Fruit fly (Drosophila melanogaster) whole organism, wandering third instar larva: ENCODE measurements around the gene CG34253.

ENCODE experiments used
- Abd-B ChIP-seq: fragments of >200 bp; optimal IDR thresholded peaks from 2 replicates; lab custom pipeline; 2017; ENCODE audit warnings: missing biosample characterization, missing genetic modification characterization
- CG32264 ChIP-seq: fragments of 200-800 bp; sonication (Bioruptor generic); optimal IDR thresholded peaks from 2 replicates; lab custom pipeline; 2016; ENCODE audit warnings: missing biosample characterization, missing genetic modification characterization
- CG9705 ChIP-seq: fragments of 200-800 bp; sonication (Bioruptor generic); optimal IDR thresholded peaks from 2 replicates; lab custom pipeline; 2018; ENCODE audit warnings: missing biosample characterization, mild to moderate bottlenecking, missing genetic modification characterization
- CrebA ChIP-seq: fragments of 200-800 bp; sonication (Bioruptor generic); optimal IDR thresholded peaks from 2 replicates; lab custom pipeline; 2016; ENCODE audit warnings: missing biosample characterization, mild to moderate bottlenecking, missing genetic modification characterization, borderline replicate concordance
- Dfd ChIP-seq: fragments of >200 bp; optimal IDR thresholded peaks from 2 replicates; lab custom pipeline; 2017; ENCODE audit warnings: missing biosample characterization, missing genetic modification characterization
- Dif ChIP-seq: fragments of 200-275, 200-300 bp; sonication (Bioruptor generic); optimal IDR thresholded peaks from 2 replicates; lab custom pipeline; 2018; ENCODE audit warnings: missing biosample characterization, missing genetic modification characterization; ENCODE audit not compliant: partially characterized antibody
- GATAd ChIP-seq: sonication (Bioruptor generic); optimal IDR thresholded peaks from 2 replicates; lab custom pipeline; 2016; ENCODE audit warnings: missing biosample characterization, missing genetic modification characterization
- HLH106 ChIP-seq: fragments of 200-800 bp; optimal IDR thresholded peaks from 3 replicates; lab custom pipeline; 2019; ENCODE audit warnings: missing biosample characterization, mild to moderate bottlenecking, missing genetic modification characterization, moderate library complexity
- Hnf4 ChIP-seq: fragments of 200-800 bp; sonication (Bioruptor generic); optimal IDR thresholded peaks from 2 replicates; lab custom pipeline; 2016; ENCODE audit warnings: missing biosample characterization, mild to moderate bottlenecking, missing genetic modification characterization
- Hr78 ChIP-seq: fragments of >200 bp; optimal IDR thresholded peaks from 2 replicates; lab custom pipeline; 2017; ENCODE audit warnings: missing biosample characterization, missing genetic modification characterization
- Hr83 ChIP-seq: fragments of 200-300 bp; sonication (Bioruptor generic); optimal IDR thresholded peaks from 2 replicates; lab custom pipeline; 2016; ENCODE audit warnings: missing biosample characterization, mild to moderate bottlenecking, missing genetic modification characterization, moderate library complexity; ENCODE audit not compliant: poor library complexity, severe bottlenecking
- Mio ChIP-seq: sonication (Bioruptor generic); optimal IDR thresholded peaks from 2 replicates; lab custom pipeline; 2016; ENCODE audit warnings: missing biosample characterization, missing genetic modification characterization
- Myc ChIP-seq: fragments of >200 bp; optimal IDR thresholded peaks from 2 replicates; lab custom pipeline; 2017
- N ChIP-seq: fragments of >200 bp; optimal IDR thresholded peaks from 2 replicates; lab custom pipeline; 2018; ENCODE audit warnings: missing biosample characterization, missing external identifiers, missing genetic modification characterization
- OdsH ChIP-seq: fragments of 200-800 bp; sonication (Bioruptor generic); optimal IDR thresholded peaks from 2 replicates; lab custom pipeline; 2016; ENCODE audit warnings: missing biosample characterization, mild to moderate bottlenecking, missing genetic modification characterization
- Rel ChIP-seq, 2 experiments: fragments of 200-800 bp; sonication (Bioruptor generic) in 1 of 2; optimal IDR thresholded peaks; 2 replicates in 1 of 2; 3 replicates in 1 of 2; lab custom pipeline; 2016 to 2019; ENCODE audit warnings: mild to moderate bottlenecking in 2 of 2, missing biosample characterization in 2 of 2, missing genetic modification characterization in 2 of 2, moderate library complexity in 1 of 2
- Sp1 ChIP-seq: fragments of 200-800 bp; sonication (Bioruptor generic); optimal IDR thresholded peaks from 3 replicates; lab custom pipeline; 2019; ENCODE audit warnings: missing biosample characterization, mild to moderate bottlenecking, missing genetic modification characterization, moderate library complexity
- Vsx2 ChIP-seq: fragments of 200-300, 225-300 bp; sonication (Bioruptor generic); optimal IDR thresholded peaks from 2 replicates; lab custom pipeline; 2018; ENCODE audit warnings: missing biosample characterization, missing genetic modification characterization; ENCODE audit not compliant: partially characterized antibody
- br ChIP-seq: fragments of 200-800 bp; sonication (Bioruptor generic); optimal IDR thresholded peaks from 2 replicates; lab custom pipeline; 2016; ENCODE audit warnings: missing biosample characterization, missing genetic modification characterization
- brk ChIP-seq: fragments of 200-800 bp; sonication (Bioruptor generic); optimal IDR thresholded peaks from 2 replicates; lab custom pipeline; 2016; ENCODE audit warnings: missing biosample characterization, mild to moderate bottlenecking, missing genetic modification characterization
- dl ChIP-seq, 2 experiments: fragments of 175-275, 200-275 bp in 1 of 2; fragments of 200-275 bp in 1 of 2; sonication (Bioruptor generic); optimal IDR thresholded peaks; lab custom pipeline; 2018; ENCODE audit warnings: mild to moderate bottlenecking in 2 of 2, missing biosample characterization in 2 of 2, missing genetic modification characterization in 2 of 2, moderate library complexity in 2 of 2; ENCODE audit not compliant: partially characterized antibody in 2 of 2, insufficient read depth in 1 of 2
- dmrt93B ChIP-seq: fragments of 200-800 bp; sonication (Bioruptor generic); optimal IDR thresholded peaks from 2 replicates; lab custom pipeline; 2018; ENCODE audit warnings: missing biosample characterization, mild to moderate bottlenecking, missing genetic modification characterization
- dsf ChIP-seq: sonication (Bioruptor generic); optimal IDR thresholded peaks from 2 replicates; lab custom pipeline; 2016; ENCODE audit warnings: missing biosample characterization, missing genetic modification characterization, borderline replicate concordance
- ey ChIP-seq: fragments of 200-800 bp; sonication (Bioruptor generic); optimal IDR thresholded peaks from 2 replicates; lab custom pipeline; 2016; ENCODE audit warnings: missing biosample characterization, missing genetic modification characterization
- foxo ChIP-seq, 2 experiments: fragments of 200-800 bp; sonication (Bioruptor generic); optimal IDR thresholded peaks; 2 replicates in 1 of 2; 3 replicates in 1 of 2; lab custom pipeline; 2016 to 2017; ENCODE audit warnings: missing biosample characterization in 2 of 2, missing genetic modification characterization in 2 of 2
- fru ChIP-seq: fragments of 200-800 bp; sonication (Bioruptor generic); optimal IDR thresholded peaks from 3 replicates; lab custom pipeline; 2016; ENCODE audit warnings: missing biosample characterization, mild to moderate bottlenecking, missing genetic modification characterization
- h ChIP-seq: fragments of 200-800 bp; sonication (Bioruptor generic); optimal IDR thresholded peaks from 3 replicates; lab custom pipeline; 2016; ENCODE audit warnings: missing biosample characterization, mild to moderate bottlenecking, missing genetic modification characterization
- jim ChIP-seq: fragments of 175-275, 200-325 bp; sonication (Bioruptor generic); optimal IDR thresholded peaks from 2 replicates; lab custom pipeline; 2016; ENCODE audit warnings: missing biosample characterization, mild to moderate bottlenecking, missing genetic modification characterization
- lola ChIP-seq: fragments of >200 bp; optimal IDR thresholded peaks from 2 replicates; lab custom pipeline; 2017; ENCODE audit warnings: missing biosample characterization, missing genetic modification characterization
- pan ChIP-seq: fragments of >200 bp; optimal IDR thresholded peaks from 2 replicates; lab custom pipeline; 2017
- psq ChIP-seq: fragments of 200-800 bp; sonication (Bioruptor generic); optimal IDR thresholded peaks from 3 replicates; lab custom pipeline; 2017; ENCODE audit warnings: missing biosample characterization, mild to moderate bottlenecking, missing genetic modification characterization, moderate library complexity
- rgr ChIP-seq: fragments of 200-800 bp; sonication (Bioruptor generic); optimal IDR thresholded peaks from 3 replicates; lab custom pipeline; 2016; ENCODE audit warnings: missing biosample characterization, mild to moderate bottlenecking, missing genetic modification characterization
- sage ChIP-seq: fragments of 200-800 bp; sonication (Bioruptor generic); optimal IDR thresholded peaks from 2 replicates; lab custom pipeline; 2016; ENCODE audit warnings: missing biosample characterization, mild to moderate bottlenecking, missing genetic modification characterization
- sv ChIP-seq: fragments of 200-800 bp; sonication (Bioruptor generic); optimal IDR thresholded peaks from 3 replicates; lab custom pipeline; 2016; ENCODE audit warnings: missing biosample characterization, missing genetic modification characterization
- tai ChIP-seq: sonication (Bioruptor generic); optimal IDR thresholded peaks from 2 replicates; lab custom pipeline; 2016; ENCODE audit warnings: missing biosample characterization, missing genetic modification characterization
- usp ChIP-seq: fragments of >200 bp; optimal IDR thresholded peaks from 2 replicates; lab custom pipeline; 2017; ENCODE audit warnings: missing biosample characterization, missing genetic modification characterization
- woc ChIP-seq: sonication (Bioruptor generic); optimal IDR thresholded peaks from 2 replicates; lab custom pipeline; 2016; ENCODE audit warnings: missing biosample characterization, mild to moderate bottlenecking, missing genetic modification characterization

CG34253 gene

dm6 chr3L:18070050-18070449, 17.1 kb downstream of the CG34253 start, which contains the start of gene CG44006:
Gene CG44006 (minus strand): TSS chr3L:18070150.
- TF ChIP-seq foxo (GFP tag; optimal IDR thresholded peaks at IDR 0.05; lab: Kevin White, UChicago) (no peak), CrebA (no peak), Rel (GFP tag; optimal IDR thresholded peaks at IDR 0.05; lab: Kevin White, UChicago) (no peak), Rel (tag; optimal IDR thresholded peaks at IDR 0.05; lab: Kevin White, UChicago) (no peak), Hr83 (GFP tag; lab: Kevin White, UChicago) (no peak), pan (lab: Kevin White, UChicago) (no peak)

DNA sequence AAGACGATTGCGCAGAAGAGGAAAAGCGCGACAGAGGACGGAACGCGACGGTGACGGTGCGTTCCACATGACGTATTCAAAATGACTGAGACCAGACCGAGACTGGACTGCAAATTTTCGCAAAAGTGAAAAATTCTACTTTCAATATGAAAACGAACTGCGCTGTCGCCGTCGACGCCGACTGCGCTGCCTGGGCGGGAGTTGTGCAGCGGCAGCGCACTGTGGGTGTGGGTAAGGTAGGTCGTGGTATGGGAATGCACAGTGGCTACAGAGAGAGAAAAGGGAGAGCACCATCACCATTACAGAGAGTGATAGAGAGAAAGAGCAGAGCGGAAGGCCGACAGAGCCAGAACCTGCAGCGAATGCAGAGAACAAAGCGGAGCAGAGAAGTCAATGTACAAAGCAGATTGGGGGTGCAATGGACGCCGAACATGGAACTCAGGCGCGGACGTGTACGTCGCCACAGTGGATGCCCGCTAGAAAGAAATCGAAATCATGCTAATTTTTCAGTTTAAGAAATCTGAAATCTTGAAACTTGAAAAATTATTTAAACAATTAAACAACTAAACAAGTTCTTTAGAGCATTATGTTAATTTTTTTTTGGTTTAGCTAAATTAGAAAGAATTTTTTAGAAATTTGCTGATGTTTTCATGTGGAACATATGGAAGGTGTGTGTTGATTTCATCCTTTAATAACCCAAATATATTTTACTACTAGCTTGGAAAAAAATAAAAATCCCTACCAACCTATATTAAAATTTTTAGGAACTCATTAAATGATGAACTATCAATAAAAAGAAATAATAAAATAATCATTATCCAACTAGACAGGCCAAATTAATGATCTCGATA, 22.3 kb downstream of the CG34253 start, which contains the start of gene Eip75B:
Eip75B (minus strand) TSS at position 65 of the 851 bp plus-strand sequence.
- TF ChIP-seq dmrt93B (GFP tag; lab: Kevin White, UChicago), result peak; percentile 52
- no peak for TF ChIP-seq usp (GFP tag; lab: Kevin White, UChicago)
- peak; percentile 46 for TF ChIP-seq h (GFP tag; lab: Kevin White, UChicago)
- no peak for TF ChIP-seq Hr78 (GFP tag; lab: Kevin White, UChicago)
- peak; percentile 21 to 72 for TF ChIP-seq dl (GFP tag; optimal IDR thresholded peaks at IDR 0.05; lab: Kevin White, UChicago; ENCODE audit: insufficient read depth in 1 of 2, partially characterized antibody in 2 of 2)
- TF ChIP-seq Dif, result peak; percentile 76
- TF ChIP-seq rgr (GFP tag; lab: Kevin White, UChicago), result peak; percentile 45
- peak; percentile 22 for TF ChIP-seq tai (GFP tag; lab: Kevin White, UChicago)
- TF ChIP-seq Dfd (GFP tag; lab: Kevin White, UChicago), result no peak
- TF ChIP-seq ey (GFP tag; lab: Kevin White, UChicago), result peak; percentile 32
- TF ChIP-seq Hnf4 (GFP tag; lab: Kevin White, UChicago), result peak; percentile 51
- peak; percentile 9 for TF ChIP-seq Hr83 (GFP tag; lab: Kevin White, UChicago)
- no peak for TF ChIP-seq Mio (GFP tag; lab: Kevin White, UChicago)
- TF ChIP-seq N, result no peak
- no peak for TF ChIP-seq sage (GFP tag; lab: Kevin White, UChicago)
- peak; percentile 64 for TF ChIP-seq Sp1
- no peak for TF ChIP-seq GATAd (GFP tag; lab: Kevin White, UChicago)
- no peak for TF ChIP-seq CrebA
- TF ChIP-seq Myc (lab: Kevin White, UChicago), result no peak
- TF ChIP-seq CG32264, result no peak
- peak; percentile 57 for TF ChIP-seq OdsH (GFP tag; lab: Kevin White, UChicago)
- TF ChIP-seq foxo (GFP tag; optimal IDR thresholded peaks at IDR 0.05; lab: Kevin White, UChicago), result peak in 1 of 2 experiments; percentile 58
- TF ChIP-seq fru, result peak; percentile 57
- peak; percentile 42 for TF ChIP-seq br
- TF ChIP-seq Rel (GFP tag; optimal IDR thresholded peaks at IDR 0.05; lab: Kevin White, UChicago), result no peak
- TF ChIP-seq Rel (tag; optimal IDR thresholded peaks at IDR 0.05; lab: Kevin White, UChicago), result no peak
- peak; percentile 59 for TF ChIP-seq woc (GFP tag; lab: Kevin White, UChicago)
- TF ChIP-seq psq, result peak; percentile 86
- peak; percentile 59 for TF ChIP-seq HLH106 (tag; lab: Kevin White, UChicago)

dm6 chr3L:18062959-18063510, 24.1 kb downstream of the CG34253 start:
- TF ChIP-seq Hr83 (GFP tag; lab: Kevin White, UChicago), result peak; percentile 65
- TF ChIP-seq sv (GFP tag; lab: Kevin White, UChicago), result no peak
- no peak for TF ChIP-seq Mio (GFP tag; lab: Kevin White, UChicago)
- TF ChIP-seq foxo (GFP tag; optimal IDR thresholded peaks at IDR 0.05; lab: Kevin White, UChicago), result peak in 1 of 2 experiments; percentile 71
- peak; percentile 87 to 90 for TF ChIP-seq dl (GFP tag; optimal IDR thresholded peaks at IDR 0.05; lab: Kevin White, UChicago; ENCODE audit: insufficient read depth in 1 of 2, partially characterized antibody in 2 of 2)
- TF ChIP-seq h (GFP tag; lab: Kevin White, UChicago), result peak; percentile 65
- peak; percentile 35 for TF ChIP-seq ey (GFP tag; lab: Kevin White, UChicago)
- no peak for TF ChIP-seq usp (GFP tag; lab: Kevin White, UChicago)
- peak; percentile 62 for TF ChIP-seq Rel (GFP tag; optimal IDR thresholded peaks at IDR 0.05; lab: Kevin White, UChicago)
- TF ChIP-seq Rel (tag; optimal IDR thresholded peaks at IDR 0.05; lab: Kevin White, UChicago), result peak; percentile 3
- peak; percentile 47 for TF ChIP-seq br
- TF ChIP-seq Vsx2 (GFP tag; lab: Kevin White, UChicago), result no peak
- TF ChIP-seq psq, result peak; percentile 57
- peak; percentile 45 for TF ChIP-seq dmrt93B (GFP tag; lab: Kevin White, UChicago)
- TF ChIP-seq CG9705 (GFP tag; lab: Kevin White, UChicago), result no peak
- TF ChIP-seq HLH106 (tag; lab: Kevin White, UChicago), result peak; percentile 70
- TF ChIP-seq Hnf4 (GFP tag; lab: Kevin White, UChicago), result peak; percentile 73
- peak; percentile 40 for TF ChIP-seq Hr78 (GFP tag; lab: Kevin White, UChicago)
- no peak for TF ChIP-seq Dfd (GFP tag; lab: Kevin White, UChicago)
- TF ChIP-seq woc (GFP tag; lab: Kevin White, UChicago), result peak; percentile 56
- peak; percentile 76 for TF ChIP-seq CrebA
- TF ChIP-seq dsf (GFP tag; lab: Kevin White, UChicago), result no peak
- peak; percentile 4 for TF ChIP-seq jim (GFP tag; lab: Kevin White, UChicago)
- no peak for TF ChIP-seq lola
- peak; percentile 94 for TF ChIP-seq Dif
- TF ChIP-seq sage (GFP tag; lab: Kevin White, UChicago), result peak; percentile 51
- no peak for TF ChIP-seq Abd-B (GFP tag; lab: Kevin White, UChicago)
- no peak for TF ChIP-seq Myc (lab: Kevin White, UChicago)
- TF ChIP-seq Sp1, result peak; percentile 66
- TF ChIP-seq N, result peak; percentile 92
- TF ChIP-seq rgr (GFP tag; lab: Kevin White, UChicago), result peak; percentile 68
- peak; percentile 48 for TF ChIP-seq fru
- TF ChIP-seq brk (GFP tag; lab: Kevin White, UChicago), result peak; percentile 33
- TF ChIP-seq pan (lab: Kevin White, UChicago), result no peak
- peak; percentile 5 for TF ChIP-seq CG32264
